Worm (Caenorhabditis elegans): Measurements from ENCODE around the gene C27F2.9.

C27F2.9 gene

ce11 chrIII:4962886-4963285 lies at the start of gene C27F2.9:
TSS of gene C27F2.9 (minus strand) at chrIII:4963044.
- peak; percentile 63 for TF ChIP-seq blmp-1 (tag; optimal IDR thresholded peaks at IDR 0.05; ENCODE audit: insufficient read depth)
- TF ChIP-seq nhr-21 (tag; optimal IDR thresholded peaks at IDR 0.05), result peak; percentile 75
- no peak for TF ChIP-seq nhr-23 (tag; optimal IDR thresholded peaks at IDR 0.05)
- TF ChIP-seq fos-1 (tag; optimal IDR thresholded peaks at IDR 0.05), result peak; percentile 73
- TF ChIP-seq nhr-25 (tag; optimal IDR thresholded peaks at IDR 0.05), result no peak
- peak; percentile 84 for TF ChIP-seq mab-5 (tag; optimal IDR thresholded peaks at IDR 0.05)
- TF ChIP-seq elt-1 (tag; optimal IDR thresholded peaks at IDR 0.05), result no peak
- TF ChIP-seq alr-1 (tag; optimal IDR thresholded peaks at IDR 0.05), result no peak
- peak; percentile 26 for TF ChIP-seq mbf-1 (tag; optimal IDR thresholded peaks at IDR 0.05)
- TF ChIP-seq R02D3.7 (tag; optimal IDR thresholded peaks at IDR 0.05), result peak; percentile 37
- no peak for TF ChIP-seq ztf-11 (tag; optimal IDR thresholded peaks at IDR 0.05)
- TF ChIP-seq gmeb-1 (tag; optimal IDR thresholded peaks at IDR 0.05), result peak; percentile 100
- TF ChIP-seq nhr-11 (tag; optimal IDR thresholded peaks at IDR 0.05), result no peak
- TF ChIP-seq Y55F3AM.14 (GFP tag; optimal IDR thresholded peaks at IDR 0.05), result peak; percentile 20
- peak; percentile 92 for TF ChIP-seq sma-9 (GFP tag; optimal IDR thresholded peaks at IDR 0.05)
- no peak for TF ChIP-seq sma-9 (tag; optimal IDR thresholded peaks at IDR 0.05)
- TF ChIP-seq elt-3 (tag; optimal IDR thresholded peaks at IDR 0.05), result no peak
- TF ChIP-seq lin-39 (tag; optimal IDR thresholded peaks at IDR 0.05), result no peak
- peak; percentile 89 for TF ChIP-seq lin-13 (GFP tag; optimal IDR thresholded peaks at IDR 0.05)
- no peak for TF ChIP-seq unc-39 (tag; optimal IDR thresholded peaks at IDR 0.05)
- TF ChIP-seq snpc-4 (tag; optimal IDR thresholded peaks at IDR 0.05), result peak; percentile 71
- TF ChIP-seq nhr-77 (tag; optimal IDR thresholded peaks at IDR 0.05), result peak; percentile 76
- peak; percentile 40 for TF ChIP-seq zag-1 (tag; optimal IDR thresholded peaks at IDR 0.05)
- TF ChIP-seq peb-1 (tag; optimal IDR thresholded peaks at IDR 0.05), result no peak
- peak; percentile 80 for TF ChIP-seq sem-4 (tag; optimal IDR thresholded peaks at IDR 0.05)
- TF ChIP-seq crh-2 (tag; optimal IDR thresholded peaks at IDR 0.05), result peak; percentile 93
- peak; percentile 62 for TF ChIP-seq lin-11 (tag; optimal IDR thresholded peaks at IDR 0.05)
- TF ChIP-seq dmd-4 (tag; optimal IDR thresholded peaks at IDR 0.05), result peak; percentile 27
- TF ChIP-seq lsy-2 (tag; optimal IDR thresholded peaks at IDR 0.05), result peak; percentile 89 to 94
- peak; percentile 90 for TF ChIP-seq sma-3 (GFP tag; optimal IDR thresholded peaks at IDR 0.05)
- no peak for TF ChIP-seq nhr-12 (tag; optimal IDR thresholded peaks at IDR 0.05)
- peak; percentile 72 for TF ChIP-seq nhr-6 (tag; optimal IDR thresholded peaks at IDR 0.05)
- TF ChIP-seq nhr-237 (tag; optimal IDR thresholded peaks at IDR 0.05), result no peak
- TF ChIP-seq aly-2 (tag; optimal IDR thresholded peaks at IDR 0.05), result no peak
- peak; percentile 95 for TF ChIP-seq unc-55 (GFP tag; optimal IDR thresholded peaks at IDR 0.05)
- TF ChIP-seq C34F6.9 (tag; optimal IDR thresholded peaks at IDR 0.05), result peak; percentile 97
- TF ChIP-seq nhr-129 (tag; optimal IDR thresholded peaks at IDR 0.05), result peak; percentile 78
- TF ChIP-seq ceh-16 (tag; optimal IDR thresholded peaks at IDR 0.05), result peak; percentile 11
- peak; percentile 55 for TF ChIP-seq ztf-4 (tag; optimal IDR thresholded peaks at IDR 0.05)
- peak; percentile 2 for TF ChIP-seq ZK546.5 (tag; optimal IDR thresholded peaks at IDR 0.05)
- peak; percentile 73 for TF ChIP-seq ama-1 (optimal IDR thresholded peaks at IDR 0.05)
- no peak for TF ChIP-seq egl-27 (tag; optimal IDR thresholded peaks at IDR 0.05)
- peak in 1 of 2 experiments; percentile 34 for TF ChIP-seq mdl-1 (tag; optimal IDR thresholded peaks at IDR 0.05)
- peak; percentile 36 for TF ChIP-seq ceh-82 (tag; optimal IDR thresholded peaks at IDR 0.05)
- peak; percentile 85 for TF ChIP-seq F13H6.1 (tag; optimal IDR thresholded peaks at IDR 0.05)
- no peak for TF ChIP-seq unc-62 (GFP tag; optimal IDR thresholded peaks at IDR 0.05)
- no peak for TF ChIP-seq ztf-1 (GFP tag; conservative IDR thresholded peaks at IDR 0.05)
- peak; percentile 55 for TF ChIP-seq nhr-10 (tag; optimal IDR thresholded peaks at IDR 0.05)

- TF ChIP-seq aly-2 (tag; optimal IDR thresholded peaks at IDR 0.05) (no peak), ztf-11 (tag; optimal IDR thresholded peaks at IDR 0.05) (no peak), nhr-23 (tag; optimal IDR thresholded peaks at IDR 0.05) (no peak), ceh-82 (tag; optimal IDR thresholded peaks at IDR 0.05) (no peak), unc-39 (tag; optimal IDR thresholded peaks at IDR 0.05) (no peak), nhr-129 (tag; optimal IDR thresholded peaks at IDR 0.05) (no peak), peb-1 (tag; optimal IDR thresholded peaks at IDR 0.05) (no peak), unc-62 (GFP tag; optimal IDR thresholded peaks at IDR 0.05) (no peak), mab-5 (tag; optimal IDR thresholded peaks at IDR 0.05) (no peak), zag-1 (tag; optimal IDR thresholded peaks at IDR 0.05) (no peak), nhr-21 (tag; optimal IDR thresholded peaks at IDR 0.05) (no peak), skn-1 (tag; optimal IDR thresholded peaks at IDR 0.05) (no peak)
Observed at ce11 chrIII:5012460-5012859, 49.6 kb upstream of the C27F2.9 start.
